Worm (Caenorhabditis elegans) whole organism, L4 larva: Measurements from ENCODE around the gene ZK697.14.
A peak's percentile ranks its signal among the peaks of the same experiment; 100 is the strongest.

Source experiments
- D1046.2 ChIP-seq: fragments of 200-800 bp; sonication (Bioruptor generic); IDR thresholded peaks from 2 replicates; pipeline ENCODE4 v1.3.6; 2022; ENCODE audit warnings: missing genetic modification characterization, missing compliant biosample characterization
- F37D6.2 ChIP-seq: sonication (generic microtip); optimal IDR thresholded peaks from 2 replicates; lab custom pipeline; 2016; ENCODE audit warnings: mild to moderate bottlenecking, missing genetic modification characterization, missing compliant biosample characterization
- F49E8.2 ChIP-seq: sonication (generic microtip); optimal IDR thresholded peaks from 2 replicates; lab custom pipeline; 2016; ENCODE audit warnings: missing compliant biosample characterization, mild to moderate bottlenecking, missing genetic modification characterization, borderline replicate concordance
- R02D3.7 ChIP-seq: fragments of 150-350 bp; sonication (generic microtip); optimal IDR thresholded peaks from 3 replicates; lab custom pipeline; 2014; ENCODE audit warnings: missing biosample characterization, missing genetic modification characterization
- T20F7.1 ChIP-seq: fragments of 200-800 bp; sonication (Bioruptor generic); optimal IDR thresholded peaks from 2 replicates; lab custom pipeline; 2018; ENCODE audit warnings: mild to moderate bottlenecking, missing genetic modification characterization, missing compliant biosample characterization
- T26A8.4 ChIP-seq: fragments of 200-800 bp; sonication (Bioruptor generic); IDR thresholded peaks from 2 replicates; pipeline ENCODE4 v1.3.6; 2022; ENCODE audit warnings: missing genetic modification characterization, missing compliant biosample characterization
- Y105C5A.15 ChIP-seq: fragments of 200-800 bp; sonication (Bioruptor generic); IDR thresholded peaks from 2 replicates; pipeline ENCODE4 v1.3.6; 2022; ENCODE audit warnings: missing genetic modification characterization, missing compliant biosample characterization
- ZK337.2 ChIP-seq: fragments of 200-800 bp; sonication (Bioruptor generic); IDR thresholded peaks from 2 replicates; pipeline ENCODE4 v1.3.6; 2022; ENCODE audit warnings: missing genetic modification reagents, missing genetic modification characterization, missing compliant biosample characterization
- ZK546.5 ChIP-seq, 2 experiments: sonication (generic microtip); optimal IDR thresholded peaks; 2 replicates each; lab custom pipeline; 2017; ENCODE audit warnings: missing biosample characterization in 2 of 2, missing genetic modification characterization in 2 of 2
- aly-2 ChIP-seq: sonication (generic microtip); optimal IDR thresholded peaks from 2 replicates; lab custom pipeline; 2018; ENCODE audit warnings: missing biosample characterization, missing genetic modification characterization
- ceh-20 ChIP-seq: fragments of 200-800 bp; sonication (Bioruptor generic); IDR thresholded peaks from 2 replicates; pipeline ENCODE4 v1.3.6; 2022; ENCODE audit warnings: missing genetic modification reagents, missing genetic modification characterization, missing compliant biosample characterization
- ces-1 ChIP-seq: fragments of 150-350 bp; sonication (generic microtip); optimal IDR thresholded peaks from 4 replicates; lab custom pipeline; 2014; ENCODE audit warnings: missing biosample characterization, missing genetic modification reagents, missing genetic modification characterization
- cey-2 ChIP-seq: sonication (generic microtip); optimal IDR thresholded peaks from 3 replicates; lab custom pipeline; 2017; ENCODE audit warnings: missing genetic modification characterization, mild to moderate bottlenecking, missing compliant biosample characterization, antibody characterized with exemption, borderline replicate concordance; ENCODE audit not compliant: insufficient read depth
- daf-12 ChIP-seq: fragments of 150-350 bp; optimal IDR thresholded peaks from 2 replicates; lab custom pipeline; 2014; ENCODE audit warnings: missing biosample characterization, missing genetic modification reagents, missing genetic modification characterization
- dmd-8 ChIP-seq: fragments of 200-800 bp; sonication (Bioruptor generic); IDR thresholded peaks from 2 replicates; pipeline ENCODE4 v1.3.6; 2022; ENCODE audit warnings: missing genetic modification characterization, missing compliant biosample characterization
- dmd-9 ChIP-seq: fragments of 200-800 bp; sonication (Bioruptor generic); IDR thresholded peaks from 2 replicates; pipeline ENCODE4 v1.3.6; 2022; ENCODE audit warnings: missing genetic modification reagents, missing genetic modification characterization, missing compliant biosample characterization
- duxl-1 ChIP-seq: sonication (generic microtip); optimal IDR thresholded peaks from 2 replicates; lab custom pipeline; 2016; ENCODE audit warnings: mild to moderate bottlenecking, missing genetic modification characterization, moderate library complexity, missing compliant biosample characterization; ENCODE audit not compliant: poor library complexity
- egl-27 ChIP-seq: sonication (generic microtip); optimal IDR thresholded peaks from 3 replicates; lab custom pipeline; 2017; ENCODE audit warnings: missing biosample characterization, missing genetic modification reagents, missing genetic modification characterization
- fkh-10 ChIP-seq: fragments of 150-350 bp; optimal IDR thresholded peaks from 2 replicates; lab custom pipeline; 2014; ENCODE audit warnings: missing biosample characterization, missing genetic modification reagents, missing genetic modification characterization
- fos-1 ChIP-seq: fragments of 150-350 bp; optimal IDR thresholded peaks from 2 replicates; lab custom pipeline; 2014; ENCODE audit warnings: missing biosample characterization, missing genetic modification characterization
- lin-29 ChIP-seq: fragments of 200-800 bp; sonication (Bioruptor generic); IDR thresholded peaks from 2 replicates; pipeline ENCODE4 v1.3.6; 2022; ENCODE audit warnings: missing genetic modification reagents, missing genetic modification characterization, missing compliant biosample characterization
- lsy-2 ChIP-seq, 2 experiments: fragments of 150-350 bp in 1 of 2; sonication (generic microtip) in 1 of 2; optimal IDR thresholded peaks; 2 replicates each; lab custom pipeline; 2014 to 2017; ENCODE audit warnings: missing biosample characterization in 2 of 2, missing genetic modification characterization in 2 of 2
- madf-5 ChIP-seq, 2 experiments: fragments of 200-800 bp; sonication (Bioruptor generic); IDR thresholded peaks; 2 replicates each; pipeline ENCODE4 v1.3.6; 2022; ENCODE audit warnings: missing compliant biosample characterization in 2 of 2, missing genetic modification characterization in 2 of 2
- madf-9 ChIP-seq: fragments of 200-800 bp; sonication (Bioruptor generic); conservative IDR thresholded peaks from 2 replicates; pipeline ENCODE4 v1.3.6; 2022; ENCODE audit warnings: missing genetic modification reagents, missing genetic modification characterization, missing compliant biosample characterization
- mes-2 ChIP-seq: sonication (generic microtip); optimal IDR thresholded peaks from 2 replicates; lab custom pipeline; 2016; ENCODE audit warnings: missing genotype, mild to moderate bottlenecking, missing genetic modification characterization, missing compliant biosample characterization; ENCODE audit not compliant: poor library complexity, severe bottlenecking
- mxl-2 ChIP-seq: fragments of 200-800 bp; sonication (Bioruptor generic); conservative IDR thresholded peaks from 2 replicates; pipeline ENCODE4 v1.3.6; 2022; ENCODE audit warnings: missing genetic modification reagents, missing genetic modification characterization, missing compliant biosample characterization
- nhr-102 ChIP-seq: sonication (generic microtip); optimal IDR thresholded peaks from 2 replicates; lab custom pipeline; 2016; ENCODE audit warnings: mild to moderate bottlenecking, missing genetic modification characterization, moderate library complexity, missing compliant biosample characterization
- nhr-41 ChIP-seq: fragments of 200-800 bp; sonication (Bioruptor generic); IDR thresholded peaks from 2 replicates; pipeline ENCODE4 v1.3.6; 2022; ENCODE audit warnings: missing genetic modification reagents, missing genetic modification characterization, missing compliant biosample characterization
- nhr-42 ChIP-seq: fragments of 200-800 bp; sonication (Bioruptor generic); IDR thresholded peaks from 2 replicates; pipeline ENCODE4 v1.3.6; 2022; ENCODE audit warnings: missing genetic modification characterization, missing compliant biosample characterization
- nhr-76 ChIP-seq: fragments of 150-350 bp; optimal IDR thresholded peaks from 2 replicates; lab custom pipeline; 2014; ENCODE audit warnings: missing biosample characterization, missing genetic modification characterization
- pha-4 ChIP-seq, 2 experiments: fragments of 150-350 bp in 1 of 2; fragments of 200-800 bp in 1 of 2; sonication (Bioruptor generic) in 1 of 2; IDR thresholded peaks in 1 of 2; optimal IDR thresholded peaks in 1 of 2; 2 replicates each; pipeline versions ENCODE4 v1.3.6 to Lab custom; 2014 to 2022; ENCODE audit warnings: missing genetic modification characterization in 2 of 2, missing genetic modification reagents in 2 of 2, missing biosample characterization in 1 of 2, missing compliant biosample characterization in 1 of 2
- php-3 ChIP-seq: fragments of 200-800 bp; sonication (Bioruptor generic); IDR thresholded peaks from 2 replicates; pipeline ENCODE4 v1.3.6; 2022; ENCODE audit warnings: missing genetic modification reagents, missing genetic modification characterization, missing compliant biosample characterization
- pqm-1 ChIP-seq: sonication (generic microtip); optimal IDR thresholded peaks from 2 replicates; lab custom pipeline; 2017; ENCODE audit warnings: missing biosample characterization, missing genetic modification characterization
- sdz-12 ChIP-seq: fragments of 200-800 bp; sonication (Bioruptor generic); optimal IDR thresholded peaks from 2 replicates; lab custom pipeline; 2018; ENCODE audit warnings: mild to moderate bottlenecking, missing genetic modification characterization, missing compliant biosample characterization
- skn-1 ChIP-seq: fragments of 150-350 bp; optimal IDR thresholded peaks from 2 replicates; lab custom pipeline; 2014; ENCODE audit warnings: missing biosample characterization, missing genetic modification characterization
- snpc-1.2 ChIP-seq: fragments of 200-800 bp; sonication (Bioruptor generic); IDR thresholded peaks from 2 replicates; pipeline ENCODE4 v1.3.6; 2022; ENCODE audit warnings: missing genetic modification reagents, missing genetic modification characterization, missing compliant biosample characterization
- tag-97 ChIP-seq: fragments of 200-800 bp; sonication (Bioruptor generic); IDR thresholded peaks from 2 replicates; pipeline ENCODE4 v1.3.6; 2022; ENCODE audit warnings: missing genetic modification characterization, missing compliant biosample characterization
- tra-1 ChIP-seq: fragments of 200-800 bp; sonication (Bioruptor generic); IDR thresholded peaks from 2 replicates; pipeline ENCODE4 v1.3.6; 2022; ENCODE audit warnings: missing genetic modification reagents, missing genetic modification characterization, missing compliant biosample characterization
- unc-39 ChIP-seq: sonication (generic microtip); optimal IDR thresholded peaks from 2 replicates; lab custom pipeline; 2017; ENCODE audit warnings: missing biosample characterization, missing genetic modification characterization
- vab-7 ChIP-seq: fragments of 200-800 bp; sonication (Bioruptor generic); IDR thresholded peaks from 2 replicates; pipeline ENCODE4 v1.3.6; 2022; ENCODE audit warnings: missing genetic modification reagents, missing genetic modification characterization, missing compliant biosample characterization
- zag-1 ChIP-seq: fragments of 150-350 bp; optimal IDR thresholded peaks from 2 replicates; lab custom pipeline; 2014; ENCODE audit warnings: missing biosample characterization, missing genetic modification characterization
- zfp-2 ChIP-seq: sonication (generic microtip); optimal IDR thresholded peaks from 2 replicates; lab custom pipeline; 2016; ENCODE audit warnings: mild to moderate bottlenecking, missing genetic modification characterization, missing compliant biosample characterization
- zip-2 ChIP-seq: fragments of 150-350 bp; optimal IDR thresholded peaks from 2 replicates; lab custom pipeline; 2014; ENCODE audit warnings: missing biosample characterization, missing genetic modification characterization
- ztf-11 ChIP-seq: fragments of 150-350 bp; optimal IDR thresholded peaks from 2 replicates; lab custom pipeline; 2014; ENCODE audit warnings: missing biosample characterization, missing genetic modification characterization
- ztf-7 ChIP-seq: fragments of 150-350 bp; optimal IDR thresholded peaks from 2 replicates; lab custom pipeline; 2014; ENCODE audit warnings: missing biosample characterization, missing genetic modification characterization

ZK697.14 gene

DNA sequence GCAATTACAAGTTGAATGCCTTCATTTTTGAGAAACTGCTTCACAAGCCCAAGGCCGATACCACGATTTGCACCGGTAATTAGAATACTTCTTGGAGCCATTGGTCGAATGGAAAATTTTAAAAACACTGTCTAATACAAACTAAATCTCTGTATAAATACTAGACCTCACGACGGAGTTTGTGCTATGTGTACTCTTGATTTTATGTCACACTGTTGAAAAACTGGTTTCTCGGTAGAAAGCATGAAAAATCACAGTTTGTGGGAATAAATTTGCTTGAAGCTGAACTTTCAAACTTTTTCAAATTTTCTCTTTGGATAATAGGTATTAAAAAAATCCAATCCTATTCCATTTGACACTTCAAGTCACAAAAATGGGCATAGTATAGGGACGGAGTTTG is at the start of gene ZK697.14:
ZK697.14 (minus strand) TSS at position 101 of the 400 bp plus-strand sequence.
- no peak for TF ChIP-seq madf-5 (GFP tag; IDR thresholded peaks at IDR 0.05; lab: Robert Waterston, UW)
- TF ChIP-seq aly-2 (tag; lab: Kevin White, UChicago) = no peak
- TF ChIP-seq cey-2 (tag; lab: Kevin White, UChicago) = no peak
- TF ChIP-seq F37D6.2 = no peak
- TF ChIP-seq R02D3.7 = no peak
- TF ChIP-seq zip-2 = no peak
- TF ChIP-seq zag-1 = no peak
- TF ChIP-seq lin-29 (GFP tag; lab: Robert Waterston, UW) = no peak
- TF ChIP-seq egl-27 (tag; lab: Kevin White, UChicago) = no peak
- TF ChIP-seq php-3 (GFP tag; lab: Robert Waterston, UW) = no peak
- TF ChIP-seq nhr-76 = no peak
- TF ChIP-seq fos-1 (tag; lab: Kevin White, UChicago) = no peak
- no peak for TF ChIP-seq mes-2 (tag; lab: Kevin White, UChicago)
- no peak for TF ChIP-seq mxl-2 (GFP tag; lab: Robert Waterston, UW)

DNA sequence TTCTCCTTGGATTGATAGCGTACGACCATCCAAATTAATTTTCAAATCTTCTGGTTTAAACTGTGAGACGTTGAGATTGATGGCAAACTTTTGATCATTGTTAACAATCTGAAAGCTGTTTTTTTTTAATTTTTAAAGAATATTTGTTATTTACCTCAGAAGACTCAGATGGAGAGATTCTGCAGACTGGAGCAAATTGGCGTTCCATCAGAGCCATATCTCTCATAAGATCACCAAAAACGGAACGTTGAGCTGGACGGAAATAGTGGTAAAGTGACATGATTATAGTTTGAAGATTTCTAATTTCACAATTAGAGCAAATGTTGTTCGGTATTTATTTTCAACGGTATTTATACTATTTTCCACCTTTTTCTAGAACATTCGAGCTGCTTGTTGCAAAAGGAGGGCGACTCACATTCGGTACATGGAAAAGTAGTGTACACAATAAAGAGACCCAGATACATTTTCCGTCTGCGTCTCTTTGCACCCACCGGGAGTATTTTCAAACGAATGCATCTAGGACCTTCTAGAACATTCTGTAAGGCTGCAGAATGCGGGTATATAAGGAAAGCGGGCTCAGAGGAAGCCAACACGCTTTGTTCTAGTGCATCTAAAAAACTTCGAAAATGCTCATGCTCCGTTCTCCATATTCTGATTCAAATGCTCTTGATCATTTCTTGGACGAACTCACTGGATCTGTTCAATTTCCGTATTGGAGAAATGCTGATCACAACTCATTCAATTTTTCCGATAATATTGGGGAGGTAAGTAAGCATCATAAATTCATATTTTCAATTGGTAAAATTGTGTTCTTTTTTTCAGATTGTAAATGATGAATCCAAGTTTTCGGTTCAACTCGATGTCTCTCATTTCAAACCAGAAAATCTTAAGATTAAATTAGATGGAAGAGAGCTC is 49.4 kb upstream of the ZK697.14 start, which contains the start of the genes hsp-16.2 and hsp-16.41:
hsp-16.2 (minus strand) TSS at position 313 of the 915 bp plus-strand sequence.
hsp-16.41 (plus strand) TSS at position 534 of the 915 bp plus-strand sequence.
- TF ChIP-seq pqm-1 (tag; lab: Kevin White, UChicago) (no peak), R02D3.7 (no peak), lin-29 (GFP tag; lab: Robert Waterston, UW) (no peak), dmd-8 (GFP tag; lab: Robert Waterston, UW) (no peak), Y105C5A.15 (GFP tag; lab: Robert Waterston, UW) (no peak), nhr-41 (GFP tag; lab: Robert Waterston, UW) (no peak), cey-2 (tag; lab: Kevin White, UChicago) (no peak), vab-7 (GFP tag; lab: Robert Waterston, UW) (no peak), duxl-1 (tag; lab: Kevin White, UChicago) (no peak), snpc-1.2 (no peak), mes-2 (tag; lab: Kevin White, UChicago) (no peak), nhr-76 (no peak), fos-1 (tag; lab: Kevin White, UChicago) (no peak), T20F7.1 (GFP tag; lab: Kevin White, UChicago) (no peak), nhr-102 (tag; lab: Kevin White, UChicago) (no peak), mxl-2 (GFP tag; lab: Robert Waterston, UW) (no peak), lsy-2 (tag; optimal IDR thresholded peaks at IDR 0.05; lab: Kevin White, UChicago) (peak in 1 of 2 experiments; percentile 77), tra-1 (GFP tag; lab: Robert Waterston, UW) (no peak), zag-1 (no peak), sdz-12 (GFP tag; lab: Kevin White, UChicago) (peak; percentile 52), ces-1 (GFP tag; lab: Kevin White, UChicago) (no peak), fkh-10 (no peak), ZK546.5 (tag; optimal IDR thresholded peaks at IDR 0.05; lab: Kevin White, UChicago) (no peak), ztf-11 (tag; lab: Kevin White, UChicago) (no peak), dmd-9 (GFP tag; lab: Robert Waterston, UW) (no peak), T26A8.4 (GFP tag; lab: Robert Waterston, UW) (no peak; the same call in 1 of the 2 replicates), ZK337.2 (GFP tag; lab: Robert Waterston, UW) (no peak), tag-97 (no peak), ceh-20 (GFP tag; lab: Robert Waterston, UW) (peak; percentile 60; the same call in 1 of the 2 replicates), D1046.2 (GFP tag; lab: Robert Waterston, UW) (0 out of 2 replicates have a peak, but pooled peaks have one; percentile 38), nhr-42 (GFP tag; lab: Robert Waterston, UW) (no peak), madf-9 (GFP tag; lab: Robert Waterston, UW) (0 out of 2 replicates have a peak, but pooled peaks have one; percentile 5), unc-39 (no peak), skn-1 (tag; lab: Kevin White, UChicago) (no peak), zfp-2 (tag; lab: Kevin White, UChicago) (no peak), daf-12 (tag; lab: Kevin White, UChicago) (no peak), F49E8.2 (tag; lab: Kevin White, UChicago) (no peak), ztf-7 (tag; lab: Kevin White, UChicago) (peak; percentile 34), pha-4 (GFP tag; IDR thresholded peaks at IDR 0.05; lab: Robert Waterston, UW) (peak; percentile 64), pha-4 (tag; optimal IDR thresholded peaks at IDR 0.05; lab: Kevin White, UChicago) (no peak)
